Worm (Caenorhabditis elegans) whole organism, L4 larva: ENCODE results near the gene ZK673.6.

Experiments used
- F37D6.2 ChIP-seq: sonication (generic microtip); optimal IDR thresholded peaks from 2 replicates; lab custom pipeline; 2016; ENCODE audit warnings: mild to moderate bottlenecking, missing genetic modification characterization, missing compliant biosample characterization
- F49E8.2 ChIP-seq: sonication (generic microtip); optimal IDR thresholded peaks from 2 replicates; lab custom pipeline; 2016; ENCODE audit warnings: missing compliant biosample characterization, mild to moderate bottlenecking, missing genetic modification characterization, borderline replicate concordance
- R02D3.7 ChIP-seq: fragments of 150-350 bp; sonication (generic microtip); optimal IDR thresholded peaks from 3 replicates; lab custom pipeline; 2014; ENCODE audit warnings: missing biosample characterization, missing genetic modification characterization
- ZK546.5 ChIP-seq, 2 experiments: sonication (generic microtip); optimal IDR thresholded peaks; 2 replicates each; lab custom pipeline; 2017; ENCODE audit warnings: missing biosample characterization in 2 of 2, missing genetic modification characterization in 2 of 2
- aha-1 ChIP-seq: fragments of 150-350 bp; peaks from one replicate; lab custom pipeline; 2014; ENCODE audit warnings: missing biosample characterization, missing genetic modification characterization
- ceh-20 ChIP-seq: fragments of 200-800 bp; sonication (Bioruptor generic); IDR thresholded peaks from 2 replicates; pipeline ENCODE4 v1.3.6; 2022; ENCODE audit warnings: missing genetic modification reagents, missing genetic modification characterization, missing compliant biosample characterization
- ceh-62 ChIP-seq: sonication (generic microtip); optimal IDR thresholded peaks from 2 replicates; lab custom pipeline; 2017; ENCODE audit warnings: missing biosample characterization, missing genetic modification characterization
- ceh-82 ChIP-seq: sonication (generic microtip); optimal IDR thresholded peaks from 2 replicates; lab custom pipeline; 2017; ENCODE audit warnings: missing biosample characterization, missing genetic modification characterization
- daf-19 ChIP-seq: fragments of 200-800 bp; sonication (Bioruptor generic); conservative IDR thresholded peaks from 2 replicates; pipeline ENCODE4 v1.3.6; 2022; ENCODE audit warnings: missing genetic modification characterization, missing compliant biosample characterization
- daf-8 ChIP-seq: fragments of 200-800 bp; sonication (Bioruptor generic); IDR thresholded peaks from 2 replicates; pipeline ENCODE4 v1.3.6; 2022; ENCODE audit warnings: missing genetic modification characterization, missing compliant biosample characterization
- dmd-9 ChIP-seq: fragments of 200-800 bp; sonication (Bioruptor generic); IDR thresholded peaks from 2 replicates; pipeline ENCODE4 v1.3.6; 2022; ENCODE audit warnings: missing genetic modification reagents, missing genetic modification characterization, missing compliant biosample characterization
- dve-1 ChIP-seq: sonication (generic microtip); optimal IDR thresholded peaks from 2 replicates; lab custom pipeline; 2017; ENCODE audit warnings: antibody characterized with exemption, mild to moderate bottlenecking, missing genetic modification characterization, missing compliant biosample characterization; ENCODE audit not compliant: insufficient read depth
- egl-43 ChIP-seq: fragments of 200-800 bp; sonication (Bioruptor generic); IDR thresholded peaks from 2 replicates; pipeline ENCODE4 v1.3.6; 2022; ENCODE audit warnings: missing genetic modification reagents, missing genetic modification characterization, missing compliant biosample characterization
- fos-1 ChIP-seq: fragments of 150-350 bp; optimal IDR thresholded peaks from 2 replicates; lab custom pipeline; 2014; ENCODE audit warnings: missing biosample characterization, missing genetic modification characterization
- gei-8 ChIP-seq: fragments of 200-800 bp; sonication (Bioruptor generic); optimal IDR thresholded peaks from 2 replicates; lab custom pipeline; 2018; ENCODE audit warnings: mild to moderate bottlenecking, missing genetic modification characterization, missing compliant biosample characterization
- hif-1 ChIP-seq, 2 experiments: sonication (generic microtip); optimal IDR thresholded peaks; 2 replicates each; lab custom pipeline; 2016 to 2017; ENCODE audit warnings: missing compliant biosample characterization in 2 of 2, missing genetic modification characterization in 2 of 2, missing genetic modification reagents in 2 of 2, missing genotype in 2 of 2, mild to moderate bottlenecking in 1 of 2
- hmg-1.1 ChIP-seq: fragments of 200-800 bp; sonication (Bioruptor generic); IDR thresholded peaks from 2 replicates; pipeline ENCODE4 v1.3.6; 2022; ENCODE audit warnings: missing genetic modification reagents, missing genetic modification characterization, missing compliant biosample characterization
- lin-38 ChIP-seq: fragments of 200-800 bp; sonication (Bioruptor generic); IDR thresholded peaks from 2 replicates; pipeline ENCODE4 v1.3.6; 2022; ENCODE audit warnings: missing genetic modification reagents, missing genetic modification characterization, missing compliant biosample characterization
- lir-3 ChIP-seq: sonication (generic microtip); optimal IDR thresholded peaks from 2 replicates; lab custom pipeline; 2016; ENCODE audit warnings: mild to moderate bottlenecking, missing genetic modification characterization, missing compliant biosample characterization
- lsy-2 ChIP-seq, 2 experiments: fragments of 150-350 bp in 1 of 2; sonication (generic microtip) in 1 of 2; optimal IDR thresholded peaks; 2 replicates each; lab custom pipeline; 2014 to 2017; ENCODE audit warnings: missing biosample characterization in 2 of 2, missing genetic modification characterization in 2 of 2
- mdl-1 ChIP-seq, 2 experiments: fragments of 150-350 bp in 1 of 2; sonication (generic microtip) in 1 of 2; optimal IDR thresholded peaks; 2 replicates each; lab custom pipeline; 2014 to 2017; ENCODE audit warnings: missing biosample characterization in 2 of 2, missing genetic modification characterization in 2 of 2
- nhr-102 ChIP-seq: sonication (generic microtip); optimal IDR thresholded peaks from 2 replicates; lab custom pipeline; 2016; ENCODE audit warnings: mild to moderate bottlenecking, missing genetic modification characterization, moderate library complexity, missing compliant biosample characterization
- nhr-11 ChIP-seq: fragments of 150-350 bp; optimal IDR thresholded peaks from 2 replicates; lab custom pipeline; 2014; ENCODE audit warnings: missing biosample characterization, missing genetic modification characterization
- nhr-25 ChIP-seq: sonication (generic microtip); optimal IDR thresholded peaks from 2 replicates; lab custom pipeline; 2017; ENCODE audit warnings: missing genetic modification characterization, mild to moderate bottlenecking, missing compliant biosample characterization, antibody characterized with exemption, moderate library complexity, borderline replicate concordance; ENCODE audit not compliant: insufficient read depth
- nhr-41 ChIP-seq: fragments of 200-800 bp; sonication (Bioruptor generic); IDR thresholded peaks from 2 replicates; pipeline ENCODE4 v1.3.6; 2022; ENCODE audit warnings: missing genetic modification reagents, missing genetic modification characterization, missing compliant biosample characterization
- nhr-48 ChIP-seq: sonication (generic microtip); optimal IDR thresholded peaks from 2 replicates; lab custom pipeline; 2016; ENCODE audit warnings: mild to moderate bottlenecking, missing genetic modification characterization, missing compliant biosample characterization
- nhr-76 ChIP-seq: fragments of 150-350 bp; optimal IDR thresholded peaks from 2 replicates; lab custom pipeline; 2014; ENCODE audit warnings: missing biosample characterization, missing genetic modification characterization
- nhr-77 ChIP-seq: fragments of 150-350 bp; optimal IDR thresholded peaks from 2 replicates; lab custom pipeline; 2014; ENCODE audit warnings: missing biosample characterization, missing genetic modification characterization
- pha-4 ChIP-seq, 2 experiments: fragments of 150-350 bp in 1 of 2; fragments of 200-800 bp in 1 of 2; sonication (Bioruptor generic) in 1 of 2; IDR thresholded peaks in 1 of 2; optimal IDR thresholded peaks in 1 of 2; 2 replicates each; pipeline versions ENCODE4 v1.3.6 to Lab custom; 2014 to 2022; ENCODE audit warnings: missing genetic modification characterization in 2 of 2, missing genetic modification reagents in 2 of 2, missing biosample characterization in 1 of 2, missing compliant biosample characterization in 1 of 2
- php-3 ChIP-seq: fragments of 200-800 bp; sonication (Bioruptor generic); IDR thresholded peaks from 2 replicates; pipeline ENCODE4 v1.3.6; 2022; ENCODE audit warnings: missing genetic modification reagents, missing genetic modification characterization, missing compliant biosample characterization
- snpc-1.2 ChIP-seq: fragments of 200-800 bp; sonication (Bioruptor generic); IDR thresholded peaks from 2 replicates; pipeline ENCODE4 v1.3.6; 2022; ENCODE audit warnings: missing genetic modification reagents, missing genetic modification characterization, missing compliant biosample characterization
- snpc-4 ChIP-seq: fragments of 150-350 bp; optimal IDR thresholded peaks from 2 replicates; lab custom pipeline; 2014; ENCODE audit warnings: missing biosample characterization, missing genetic modification characterization
- spr-1 ChIP-seq: sonication (generic microtip); optimal IDR thresholded peaks from 2 replicates; lab custom pipeline; 2016; ENCODE audit warnings: mild to moderate bottlenecking, missing genetic modification characterization, missing compliant biosample characterization
- tag-97 ChIP-seq: fragments of 200-800 bp; sonication (Bioruptor generic); IDR thresholded peaks from 2 replicates; pipeline ENCODE4 v1.3.6; 2022; ENCODE audit warnings: missing genetic modification characterization, missing compliant biosample characterization
- tra-1 ChIP-seq: fragments of 200-800 bp; sonication (Bioruptor generic); IDR thresholded peaks from 2 replicates; pipeline ENCODE4 v1.3.6; 2022; ENCODE audit warnings: missing genetic modification reagents, missing genetic modification characterization, missing compliant biosample characterization
- unc-39 ChIP-seq: sonication (generic microtip); optimal IDR thresholded peaks from 2 replicates; lab custom pipeline; 2017; ENCODE audit warnings: missing biosample characterization, missing genetic modification characterization
- zag-1 ChIP-seq: fragments of 150-350 bp; optimal IDR thresholded peaks from 2 replicates; lab custom pipeline; 2014; ENCODE audit warnings: missing biosample characterization, missing genetic modification characterization
- zip-11 ChIP-seq: fragments of 200-800 bp; sonication (Bioruptor generic); IDR thresholded peaks from 2 replicates; pipeline ENCODE4 v1.3.6; 2022; ENCODE audit warnings: missing genetic modification characterization, missing compliant biosample characterization
- ztf-7 ChIP-seq: fragments of 150-350 bp; optimal IDR thresholded peaks from 2 replicates; lab custom pipeline; 2014; ENCODE audit warnings: missing biosample characterization, missing genetic modification characterization

Gene ZK673.6

ce11 chrII:10466552-10466951 lies 2.4 kb upstream of the ZK673.6 start, which contains the start of gene tnc-2:
Gene tnc-2, plus strand, starts transcription at chrII:10466852.
- no peak for TF ChIP-seq lin-38 (GFP tag; lab: Robert Waterston, UW)
- no peak for TF ChIP-seq daf-19 (GFP tag; lab: Robert Waterston, UW)
- TF ChIP-seq R02D3.7: no peak
- no peak for TF ChIP-seq lir-3 (tag; lab: Kevin White, UChicago)
- TF ChIP-seq nhr-76 (tag; lab: Kevin White, UChicago): no peak
- no peak for TF ChIP-seq snpc-1.2
- TF ChIP-seq ZK546.5 (tag; optimal IDR thresholded peaks at IDR 0.05; lab: Kevin White, UChicago): no peak
- no peak for TF ChIP-seq ceh-62 (tag; lab: Kevin White, UChicago)
- TF ChIP-seq hmg-1.1 (GFP tag; lab: Robert Waterston, UW): no peak
- no peak for TF ChIP-seq mdl-1 (tag; optimal IDR thresholded peaks at IDR 0.05; lab: Kevin White, UChicago)
- TF ChIP-seq unc-39 (tag; lab: Kevin White, UChicago): no peak
- TF ChIP-seq nhr-41: no peak
- TF ChIP-seq ceh-82 (tag; lab: Kevin White, UChicago): no peak
- TF ChIP-seq dve-1: no peak
- TF ChIP-seq php-3 (GFP tag; lab: Robert Waterston, UW): no peak
- TF ChIP-seq nhr-25: no peak
- TF ChIP-seq zag-1 (tag; lab: Kevin White, UChicago): no peak
- TF ChIP-seq, all 104 proteins: peak for 0

- TF ChIP-seq nhr-77 (no peak), F37D6.2 (tag; lab: Kevin White, UChicago) (no peak), nhr-11 (no peak), dmd-9 (GFP tag; lab: Robert Waterston, UW) (no peak), snpc-4 (no peak), tag-97 (GFP tag; lab: Robert Waterston, UW) (no peak), ztf-7 (tag; lab: Kevin White, UChicago) (no peak), lin-38 (GFP tag; lab: Robert Waterston, UW) (no peak), php-3 (GFP tag; lab: Robert Waterston, UW) (no peak), hif-1 (tag; optimal IDR thresholded peaks at IDR 0.05; lab: Kevin White, UChicago) (no peak), daf-8 (GFP tag; lab: Robert Waterston, UW) (no peak), spr-1 (tag; lab: Kevin White, UChicago) (no peak)
Observed at ce11 chrII:10461207-10461606, 2.9 kb downstream of the ZK673.6 start, which contains the start of gene ZK673.5. Gene ZK673.5, plus strand, starts transcription at chrII:10461507.

ce11 chrII:10456979-10457378 lies 7.2 kb downstream of the ZK673.6 start, which contains the start of gene ZK673.11:
Gene ZK673.11, plus strand, starts transcription at chrII:10457279.
- TF ChIP-seq pha-4 (GFP tag; IDR thresholded peaks at IDR 0.05; lab: Robert Waterston, UW): no peak
- TF ChIP-seq pha-4 (tag; optimal IDR thresholded peaks at IDR 0.05; lab: Kevin White, UChicago): no peak
- no peak for TF ChIP-seq lsy-2 (tag; optimal IDR thresholded peaks at IDR 0.05; lab: Kevin White, UChicago)
- TF ChIP-seq nhr-48: no peak
- TF ChIP-seq tra-1 (GFP tag; lab: Robert Waterston, UW): no peak
- TF ChIP-seq aha-1: peak; percentile 79
- no peak for TF ChIP-seq ztf-7 (tag; lab: Kevin White, UChicago)
- no peak for TF ChIP-seq egl-43 (GFP tag; lab: Robert Waterston, UW)
- TF ChIP-seq ceh-20 (GFP tag; lab: Robert Waterston, UW): no peak

- TF ChIP-seq F49E8.2 (no peak), fos-1 (tag; lab: Kevin White, UChicago) (no peak), gei-8 (GFP tag; lab: Kevin White, UChicago) (no peak), nhr-102 (tag; lab: Kevin White, UChicago) (no peak), dve-1 (no peak), zip-11 (no peak)
Observed at ce11 chrII:10452620-10453019, 11.5 kb downstream of the ZK673.6 start, which contains the start of gene ZK673.4. Gene ZK673.4, plus strand, starts transcription at chrII:10452920.
